Fruit fly (Drosophila melanogaster) whole organism, embryonic: Measurements from ENCODE around the gene ato.

Source experiments
- Ada2b ChIP-seq: fragments of 200-800 bp; sonication (Bioruptor generic); IDR thresholded peaks from 2 replicates; pipeline ENCODE4 v1.3.6; 2022; ENCODE audit warnings: missing biosample characterization, missing genetic modification characterization
- Adf1 ChIP-seq: fragments of 200-800 bp; sonication (Bioruptor generic); IDR thresholded peaks from 2 replicates; pipeline ENCODE4 v1.3.6; 2022; ENCODE audit warnings: missing biosample characterization, missing genetic modification characterization
- CG10267 ChIP-seq: fragments of 200-800 bp; sonication (Bioruptor generic); optimal IDR thresholded peaks from 2 replicates; lab custom pipeline; 2018; ENCODE audit warnings: missing biosample characterization, mild to moderate bottlenecking, missing genetic modification characterization, moderate library complexity
- CG12659 ChIP-seq: fragments of 200-800 bp; sonication (Bioruptor generic); optimal IDR thresholded peaks from 3 replicates; lab custom pipeline; 2017; ENCODE audit warnings: mild to moderate bottlenecking, missing biosample characterization, missing genetic modification reagents, missing genetic modification characterization
- CG12769 ChIP-seq: fragments of 200-800 bp; sonication (Bioruptor generic); optimal IDR thresholded peaks from 2 replicates; lab custom pipeline; 2019; ENCODE audit warnings: missing biosample characterization, mild to moderate bottlenecking, missing genetic modification characterization, moderate library complexity
- CG13287 ChIP-seq: fragments of 200-800 bp; sonication (Bioruptor generic); IDR thresholded peaks from 2 replicates; pipeline ENCODE4 v1.3.6; 2022; ENCODE audit warnings: missing biosample characterization, missing genetic modification characterization; ENCODE audit not compliant: partially characterized antibody
- CG14965 ChIP-seq: fragments of 200-800 bp; sonication (Bioruptor generic); optimal IDR thresholded peaks from 2 replicates; lab custom pipeline; 2016; ENCODE audit warnings: missing biosample characterization, missing genetic modification characterization, borderline replicate concordance
- CG15514 ChIP-seq: fragments of 200-800 bp; sonication (Bioruptor generic); optimal IDR thresholded peaks from 3 replicates; lab custom pipeline; 2017; ENCODE audit warnings: missing biosample characterization, missing genetic modification characterization, mild to moderate bottlenecking, moderate library complexity, missing genetic modification reagents
- CG15696 ChIP-seq: fragments of 200-800 bp; sonication (Bioruptor generic); optimal IDR thresholded peaks from 2 replicates; lab custom pipeline; 2019; ENCODE audit warnings: missing biosample characterization, mild to moderate bottlenecking, missing genetic modification characterization, moderate library complexity
- CG1603 ChIP-seq: fragments of 200-800 bp; sonication (Bioruptor generic); optimal IDR thresholded peaks from 2 replicates; lab custom pipeline; 2019; ENCODE audit warnings: missing biosample characterization, mild to moderate bottlenecking, missing genetic modification characterization, moderate library complexity
- CG16779 ChIP-seq: fragments of 200-800 bp; sonication (Bioruptor generic); IDR thresholded peaks from 2 replicates; pipeline ENCODE4 v1.3.6; 2022; ENCODE audit warnings: missing biosample characterization, missing genetic modification characterization
- CG17385 ChIP-seq: fragments of 200-800 bp; sonication (Bioruptor generic); optimal IDR thresholded peaks from 3 replicates; lab custom pipeline; 2018; ENCODE audit warnings: missing biosample characterization, mild to moderate bottlenecking, missing genetic modification characterization
- CG17612 ChIP-seq: fragments of 200-800 bp; sonication (Bioruptor generic); IDR thresholded peaks from 2 replicates; pipeline ENCODE4 v1.3.6; 2022; ENCODE audit warnings: missing biosample characterization, missing genetic modification characterization
- CG1832 ChIP-seq: fragments of 200-800 bp; sonication (Bioruptor generic); optimal IDR thresholded peaks from 2 replicates; lab custom pipeline; 2017; ENCODE audit warnings: missing biosample characterization, mild to moderate bottlenecking, missing genetic modification characterization, inconsistent platforms
- CG2678 ChIP-seq: fragments of 200-800 bp; sonication (Bioruptor generic); optimal IDR thresholded peaks from 3 replicates; lab custom pipeline; 2019; ENCODE audit warnings: missing biosample characterization, mild to moderate bottlenecking, missing genetic modification characterization, moderate library complexity
- CG33213 ChIP-seq: fragments of 200-800 bp; sonication (Bioruptor generic); optimal IDR thresholded peaks from 3 replicates; lab custom pipeline; 2016; ENCODE audit warnings: missing biosample characterization, missing genetic modification characterization
- CG3407 ChIP-seq: fragments of 200-800 bp; sonication (Bioruptor generic); optimal IDR thresholded peaks from 2 replicates; lab custom pipeline; 2018; ENCODE audit warnings: missing biosample characterization, mild to moderate bottlenecking, missing genetic modification characterization
- CG34224 ChIP-seq: fragments of 200-800 bp; sonication (Bioruptor generic); IDR thresholded peaks from 3 replicates; pipeline ENCODE4 v1.3.6; 2022; ENCODE audit warnings: missing biosample characterization, missing genetic modification characterization; ENCODE audit not compliant: partially characterized antibody
- CG4707 ChIP-seq: fragments of 200-800 bp; sonication (Bioruptor generic); optimal IDR thresholded peaks from 2 replicates; lab custom pipeline; 2018; ENCODE audit warnings: missing biosample characterization, mild to moderate bottlenecking, missing genetic modification characterization, moderate library complexity
- CG5180 ChIP-seq: fragments of 200-800 bp; sonication (Bioruptor generic); optimal IDR thresholded peaks from 3 replicates; lab custom pipeline; 2017; ENCODE audit warnings: missing biosample characterization, missing genetic modification characterization, mild to moderate bottlenecking, moderate library complexity, missing genetic modification reagents
- CG9797 ChIP-seq: fragments of 200-800 bp; sonication (Bioruptor generic); optimal IDR thresholded peaks from 3 replicates; lab custom pipeline; 2018; ENCODE audit warnings: missing biosample characterization, mild to moderate bottlenecking, missing genetic modification characterization
- CkIIα-i1 ChIP-seq: fragments of 200-800 bp; sonication (Bioruptor generic); IDR thresholded peaks from 2 replicates; pipeline ENCODE4 v1.3.6; 2022; ENCODE audit warnings: missing biosample characterization, missing genetic modification characterization
- Dip3 ChIP-seq: fragments of 200-800 bp; sonication (Bioruptor generic); optimal IDR thresholded peaks from 3 replicates; lab custom pipeline; 2016; ENCODE audit warnings: missing biosample characterization, missing genetic modification characterization
- Doc3 ChIP-seq: fragments of 200-800 bp; sonication (Bioruptor generic); IDR thresholded peaks from 3 replicates; pipeline ENCODE4 v1.3.6; 2022; ENCODE audit warnings: missing biosample characterization, missing genetic modification characterization; ENCODE audit not compliant: partially characterized antibody
- Dp ChIP-seq: fragments of 200-800 bp; sonication (Bioruptor generic); optimal IDR thresholded peaks from 2 replicates; lab custom pipeline; 2018; ENCODE audit warnings: missing biosample characterization, mild to moderate bottlenecking, missing genetic modification characterization, moderate library complexity
- Ets97D ChIP-seq: fragments of 200-800 bp; sonication (Bioruptor generic); optimal IDR thresholded peaks from 3 replicates; lab custom pipeline; 2016; ENCODE audit warnings: missing biosample characterization, missing genetic modification characterization
- Fer3 ChIP-seq: fragments of 200-800 bp; sonication (Bioruptor generic); optimal IDR thresholded peaks from 2 replicates; lab custom pipeline; 2018; ENCODE audit warnings: missing biosample characterization, mild to moderate bottlenecking, missing genetic modification characterization, moderate library complexity
- HLH4C ChIP-seq: fragments of 200-800 bp; sonication (Bioruptor generic); IDR thresholded peaks from 3 replicates; pipeline ENCODE4 v1.3.6; 2022; ENCODE audit warnings: missing biosample characterization, missing genetic modification characterization; ENCODE audit not compliant: partially characterized antibody
- Hey ChIP-seq: fragments of 200-800 bp; sonication (Bioruptor generic); optimal IDR thresholded peaks from 3 replicates; lab custom pipeline; 2018; ENCODE audit warnings: missing biosample characterization, mild to moderate bottlenecking, missing genetic modification characterization
- Ptx1 ChIP-seq: fragments of 200-800 bp; sonication (Bioruptor generic); IDR thresholded peaks from 2 replicates; pipeline ENCODE4 v1.3.6; 2022; ENCODE audit warnings: missing biosample characterization, missing genetic modification characterization
- Ravus ChIP-seq: fragments of 200-800 bp; sonication (Bioruptor generic); IDR thresholded peaks from 2 replicates; pipeline ENCODE4 v1.3.6; 2022; ENCODE audit warnings: missing biosample characterization, missing genetic modification characterization
- Sry-β ChIP-seq: fragments of 200-800 bp; sonication (Bioruptor generic); optimal IDR thresholded peaks from 2 replicates; lab custom pipeline; 2018; ENCODE audit warnings: missing biosample characterization, mild to moderate bottlenecking, missing genetic modification characterization, moderate library complexity
- Stat92E ChIP-seq, 3 experiments: fragments of >200 bp in 2 of 3; fragments of 200-800 bp in 1 of 3; sonication (Bioruptor generic) in 1 of 3; optimal IDR thresholded peaks; 2 replicates each; lab custom pipeline; 2017 to 2019; ENCODE audit warnings: missing biosample characterization in 3 of 3, missing genetic modification characterization in 3 of 3, mild to moderate bottlenecking in 1 of 3, moderate library complexity in 1 of 3
- Xbp1 ChIP-seq: fragments of 200-800 bp; sonication (Bioruptor generic); optimal IDR thresholded peaks from 3 replicates; lab custom pipeline; 2016; ENCODE audit warnings: missing biosample characterization, mild to moderate bottlenecking, missing genetic modification characterization
- YL-1 ChIP-seq: fragments of 200-800 bp; sonication (Bioruptor generic); optimal IDR thresholded peaks from 3 replicates; lab custom pipeline; 2017; ENCODE audit warnings: missing biosample characterization, mild to moderate bottlenecking, missing genetic modification characterization
- cato ChIP-seq: fragments of 200-800 bp; sonication (Bioruptor generic); optimal IDR thresholded peaks from 2 replicates; lab custom pipeline; 2016; ENCODE audit warnings: missing biosample characterization, missing genetic modification characterization, borderline replicate concordance
- corto ChIP-seq: fragments of 200-800 bp; sonication (Bioruptor generic); optimal IDR thresholded peaks from 2 replicates; lab custom pipeline; 2016; ENCODE audit warnings: missing biosample characterization, mild to moderate bottlenecking, missing genetic modification characterization, moderate library complexity
- crc ChIP-seq: fragments of 200-800 bp; sonication (Bioruptor generic); optimal IDR thresholded peaks from 2 replicates; lab custom pipeline; 2016; ENCODE audit warnings: missing biosample characterization, missing genetic modification characterization
- fd96Cb ChIP-seq: fragments of 200-800 bp; sonication (Bioruptor generic); optimal IDR thresholded peaks from 2 replicates; lab custom pipeline; 2018; ENCODE audit warnings: missing biosample characterization, mild to moderate bottlenecking, missing genetic modification characterization, moderate library complexity
- grn ChIP-seq: fragments of 200-800 bp; sonication (Bioruptor generic); optimal IDR thresholded peaks from 3 replicates; lab custom pipeline; 2017; ENCODE audit warnings: missing biosample characterization, missing genetic modification characterization
- ind ChIP-seq: fragments of 200-800 bp; sonication (Bioruptor generic); optimal IDR thresholded peaks from 3 replicates; lab custom pipeline; 2016; ENCODE audit warnings: missing biosample characterization, missing genetic modification characterization
- insv ChIP-seq, 2 experiments: fragments of 200-800 bp; sonication (Bioruptor generic); optimal IDR thresholded peaks; 3 replicates each; lab custom pipeline; 2016 to 2018; ENCODE audit warnings: missing biosample characterization in 2 of 2, missing genetic modification characterization in 2 of 2
- inv ChIP-seq: fragments of 200-800 bp; sonication (Bioruptor generic); IDR thresholded peaks from 2 replicates; pipeline ENCODE4 v1.3.6; 2022; ENCODE audit warnings: missing biosample characterization, missing genetic modification characterization; ENCODE audit not compliant: partially characterized antibody
- pb ChIP-seq: fragments of 200-800 bp; sonication (Bioruptor generic); optimal IDR thresholded peaks from 3 replicates; lab custom pipeline; 2016; ENCODE audit warnings: missing biosample characterization, missing genetic modification characterization
- pita ChIP-seq: fragments of 200-800 bp; sonication (Bioruptor generic); optimal IDR thresholded peaks from 2 replicates; lab custom pipeline; 2017; ENCODE audit warnings: missing biosample characterization, mild to moderate bottlenecking, missing genetic modification characterization
- run ChIP-seq: fragments of 200-800 bp; sonication (Bioruptor generic); optimal IDR thresholded peaks from 3 replicates; lab custom pipeline; 2018; ENCODE audit warnings: missing biosample characterization, mild to moderate bottlenecking, missing genetic modification characterization
- sima ChIP-seq: fragments of 200-800 bp; sonication (Bioruptor generic); optimal IDR thresholded peaks from 2 replicates; lab custom pipeline; 2016; ENCODE audit warnings: missing biosample characterization, missing genetic modification characterization
- tup ChIP-seq: fragments of 200-800 bp; sonication (Bioruptor generic); optimal IDR thresholded peaks from 2 replicates; lab custom pipeline; 2016; ENCODE audit warnings: missing biosample characterization, mild to moderate bottlenecking, missing genetic modification characterization, moderate library complexity
- zen2 ChIP-seq: fragments of 200-800 bp; sonication (Bioruptor generic); IDR thresholded peaks from 3 replicates; pipeline ENCODE4 v1.3.6; 2022; ENCODE audit warnings: missing biosample characterization, missing genetic modification characterization; ENCODE audit not compliant: partially characterized antibody

ato gene

DNA sequence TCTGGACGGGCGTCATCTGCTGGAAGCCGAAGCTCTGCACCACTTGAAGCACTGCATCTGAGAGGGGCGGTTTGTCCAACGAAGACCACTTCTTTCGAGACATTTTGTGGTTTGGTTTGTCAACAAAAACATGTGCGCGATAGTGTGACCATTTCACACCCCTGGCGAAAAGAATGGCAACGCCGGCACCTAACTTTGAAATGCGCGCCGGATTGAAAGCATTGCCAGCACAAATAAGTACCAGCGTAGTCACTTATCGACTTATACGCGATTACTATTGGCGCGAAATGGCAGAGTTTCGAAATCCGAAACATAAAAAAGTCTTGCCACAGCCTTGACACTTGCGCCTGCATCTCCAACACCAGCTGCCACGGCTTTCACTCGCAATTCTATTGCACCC is 8.1 kb upstream of the ato start, which contains the start of gene CG9630 (continued):
- TF ChIP-seq Sry-β (GFP tag; lab: Kevin White, UChicago) (no peak), Adf1 (GFP tag; lab: Robert Waterston, UW) (0 out of 2 replicates have a peak, but pooled peaks have one; percentile 16), grn (no peak), CG5180 (GFP tag; lab: Kevin White, UChicago) (no peak), Xbp1 (no peak), tup (no peak), corto (no peak), Hey (tag; lab: Kevin White, UChicago) (no peak), CG4707 (GFP tag; lab: Kevin White, UChicago) (no peak), pb (GFP tag; lab: Kevin White, UChicago) (no peak), run (tag; lab: Kevin White, UChicago) (peak; percentile 86), CG1832 (GFP tag; lab: Kevin White, UChicago) (no peak), HLH4C (GFP tag; lab: Robert Waterston, UW) (peak; percentile 54; the same call in 2 of the 3 replicates), CG9797 (GFP tag; lab: Kevin White, UChicago) (peak; percentile 97), CG34224 (GFP tag; lab: Robert Waterston, UW) (peak; percentile 80), CG1603 (peak; percentile 87), zen2 (GFP tag; lab: Robert Waterston, UW) (peak; percentile 68; the same call in 2 of the 3 replicates), YL-1 (GFP tag; lab: Kevin White, UChicago) (peak; percentile 59), CG10267 (tag; lab: Kevin White, UChicago) (peak; percentile 52), CG12769 (tag; lab: Kevin White, UChicago) (no peak), sima (no peak), Stat92E (GFP tag; optimal IDR thresholded peaks at IDR 0.05; lab: Kevin White, UChicago) (peak in 1 of 3 experiments; percentile 45), insv (GFP tag; optimal IDR thresholded peaks at IDR 0.05; lab: Kevin White, UChicago) (peak in 1 of 2 experiments; percentile 2), fd96Cb (tag; lab: Kevin White, UChicago) (no peak), CG33213 (GFP tag; lab: Kevin White, UChicago) (no peak), CkIIα-i1 (no peak), Ptx1 (no peak), CG15514 (GFP tag; lab: Kevin White, UChicago) (peak; percentile 87), cato (GFP tag; lab: Kevin White, UChicago) (no peak), ind (GFP tag; lab: Kevin White, UChicago) (no peak), Ravus (GFP tag; lab: Robert Waterston, UW) (no peak), CG13287 (GFP tag; lab: Robert Waterston, UW) (peak; percentile 80), pita (no peak), crc (GFP tag; lab: Kevin White, UChicago) (no peak), CG2678 (tag; lab: Kevin White, UChicago) (no peak), CG17612 (GFP tag; lab: Robert Waterston, UW) (no peak), Ets97D (GFP tag; lab: Kevin White, UChicago) (peak; percentile 79), CG3407 (GFP tag; lab: Kevin White, UChicago) (no peak), Doc3 (GFP tag; lab: Robert Waterston, UW) (peak; percentile 48; the same call in 2 of the 3 replicates), Dp (peak; percentile 100), CG17385 (GFP tag; lab: Kevin White, UChicago) (no peak), Ada2b (GFP tag; lab: Robert Waterston, UW) (no peak), CG14965 (GFP tag; lab: Kevin White, UChicago) (no peak), inv (GFP tag; lab: Robert Waterston, UW) (peak; percentile 43; the same call in 1 of the 2 replicates), CG15696 (tag; lab: Kevin White, UChicago) (no peak), Fer3 (tag; lab: Kevin White, UChicago) (no peak), Dip3 (GFP tag; lab: Kevin White, UChicago) (no peak), CG12659 (GFP tag; lab: Kevin White, UChicago) (peak; percentile 12), CG16779 (GFP tag; lab: Robert Waterston, UW) (no peak)
